Worm (Caenorhabditis elegans): Measurements from ENCODE around the gene metl-6.

metl-6 gene

DNA sequence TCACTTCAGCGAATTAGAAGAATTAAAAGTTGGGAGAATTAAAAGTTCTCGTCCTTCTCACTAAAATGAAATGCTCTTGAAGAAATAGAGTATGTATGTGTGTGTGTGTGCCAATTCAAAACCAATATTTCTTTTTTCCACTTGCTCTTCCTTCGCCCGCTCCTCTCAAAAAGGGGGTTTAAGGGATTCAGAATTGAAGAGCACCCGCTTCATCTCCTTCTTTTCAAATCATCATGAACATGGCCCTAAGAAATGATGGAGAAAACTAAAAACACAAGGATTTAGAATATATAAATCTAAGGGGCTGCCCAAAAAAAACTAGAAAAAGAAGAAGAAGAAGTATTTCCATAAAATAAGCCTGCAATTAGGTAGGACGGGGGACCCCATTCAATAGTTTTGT, 47.6 kb upstream of the metl-6 start:
- TF ChIP-seq alr-1 (tag; optimal IDR thresholded peaks at IDR 0.05), result no peak
- no peak for TF ChIP-seq ceh-16 (tag; optimal IDR thresholded peaks at IDR 0.05)
- TF ChIP-seq blmp-1 (tag; optimal IDR thresholded peaks at IDR 0.05; ENCODE audit: insufficient read depth), result no peak
- TF ChIP-seq unc-55 (GFP tag; optimal IDR thresholded peaks at IDR 0.05), result peak; percentile 42
- TF ChIP-seq ZK546.5 (tag; optimal IDR thresholded peaks at IDR 0.05), result no peak
- TF ChIP-seq unc-39 (tag; optimal IDR thresholded peaks at IDR 0.05), result no peak
- no peak for TF ChIP-seq crh-2 (tag; optimal IDR thresholded peaks at IDR 0.05)
- TF ChIP-seq lin-13 (GFP tag; optimal IDR thresholded peaks at IDR 0.05), result no peak
- TF ChIP-seq zag-1 (tag; optimal IDR thresholded peaks at IDR 0.05), result peak; percentile 16
- TF ChIP-seq lin-39 (tag; optimal IDR thresholded peaks at IDR 0.05), result peak; percentile 7

DNA sequence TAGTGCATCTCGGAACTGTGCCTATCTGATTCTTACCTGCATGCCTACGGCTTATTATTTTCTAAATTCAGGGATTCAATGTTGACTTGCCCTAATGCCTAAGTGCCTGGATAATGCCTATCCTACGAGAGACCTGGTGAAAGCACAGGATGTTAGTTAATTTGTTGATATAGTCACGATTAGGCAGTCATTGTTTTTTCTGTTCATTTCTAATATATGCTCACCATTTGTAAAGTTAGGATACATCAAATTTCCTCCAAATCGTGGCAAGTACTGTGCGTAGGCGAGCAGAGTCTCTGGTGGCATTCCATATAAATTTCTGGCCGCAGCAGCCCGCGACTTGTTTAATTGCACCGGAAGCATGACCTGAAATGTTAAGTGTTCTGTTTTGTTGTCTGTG, 44.6 kb upstream of the metl-6 start:
- no peak for TF ChIP-seq lin-39 (tag; optimal IDR thresholded peaks at IDR 0.05)
- no peak for TF ChIP-seq elt-1 (tag; optimal IDR thresholded peaks at IDR 0.05)
- TF ChIP-seq nhr-237 (tag; optimal IDR thresholded peaks at IDR 0.05), result no peak
- TF ChIP-seq nhr-77 (tag; optimal IDR thresholded peaks at IDR 0.05), result no peak
- no peak for TF ChIP-seq nhr-6 (tag; optimal IDR thresholded peaks at IDR 0.05)
- TF ChIP-seq gmeb-1 (tag; optimal IDR thresholded peaks at IDR 0.05), result no peak
- no peak for TF ChIP-seq mdl-1 (tag; optimal IDR thresholded peaks at IDR 0.05)
- TF ChIP-seq unc-62 (GFP tag; optimal IDR thresholded peaks at IDR 0.05), result no peak
- no peak for TF ChIP-seq nhr-10 (tag; optimal IDR thresholded peaks at IDR 0.05)
- no peak for TF ChIP-seq sma-9 (GFP tag; optimal IDR thresholded peaks at IDR 0.05)
- TF ChIP-seq sma-9 (tag; optimal IDR thresholded peaks at IDR 0.05), result no peak
- TF ChIP-seq mbf-1 (tag; optimal IDR thresholded peaks at IDR 0.05), result no peak
- no peak for TF ChIP-seq ama-1 (optimal IDR thresholded peaks at IDR 0.05)
- TF ChIP-seq nhr-12 (tag; optimal IDR thresholded peaks at IDR 0.05), result no peak
- TF ChIP-seq ceh-16 (tag; optimal IDR thresholded peaks at IDR 0.05), result no peak
- no peak for TF ChIP-seq R02D3.7 (tag; optimal IDR thresholded peaks at IDR 0.05)
- TF ChIP-seq mab-5 (tag; optimal IDR thresholded peaks at IDR 0.05), result no peak
- TF ChIP-seq ztf-11 (tag; optimal IDR thresholded peaks at IDR 0.05), result no peak
- no peak for TF ChIP-seq zag-1 (tag; optimal IDR thresholded peaks at IDR 0.05)
- no peak for TF ChIP-seq fos-1 (tag; optimal IDR thresholded peaks at IDR 0.05)

DNA sequence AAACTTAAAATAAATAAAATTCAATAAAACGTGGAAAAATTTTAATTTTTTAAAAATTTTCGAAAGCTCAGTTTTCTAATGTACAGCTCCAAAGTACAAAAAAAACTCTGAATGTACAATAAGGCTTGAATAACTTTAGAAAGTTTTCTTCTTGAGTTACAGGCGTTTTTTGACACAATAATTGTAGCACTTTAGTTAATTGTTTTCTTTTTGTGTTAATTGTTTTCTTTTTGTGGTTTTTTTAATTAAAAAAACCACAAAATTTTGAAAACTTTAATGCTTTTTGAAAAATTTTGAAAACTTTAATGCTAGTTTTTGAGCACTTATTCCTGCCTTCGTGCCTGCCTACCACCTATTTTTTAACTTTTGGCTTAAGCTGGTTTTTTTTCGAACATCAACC, 42.7 kb upstream of the metl-6 start, which contains the start of gene R10E9.2:
R10E9.2 (minus strand) TSS at position 101 of the 400 bp plus-strand sequence.
- no peak for TF ChIP-seq dmd-4 (tag; optimal IDR thresholded peaks at IDR 0.05)
- TF ChIP-seq unc-39 (tag; optimal IDR thresholded peaks at IDR 0.05), result no peak
- no peak for TF ChIP-seq unc-62 (GFP tag; optimal IDR thresholded peaks at IDR 0.05)
- TF ChIP-seq sma-9 (GFP tag; optimal IDR thresholded peaks at IDR 0.05), result no peak
- TF ChIP-seq sma-9 (tag; optimal IDR thresholded peaks at IDR 0.05), result no peak
- no peak for TF ChIP-seq alr-1 (tag; optimal IDR thresholded peaks at IDR 0.05)
- TF ChIP-seq F13H6.1 (tag; optimal IDR thresholded peaks at IDR 0.05), result no peak
- TF ChIP-seq zag-1 (tag; optimal IDR thresholded peaks at IDR 0.05), result no peak
- TF ChIP-seq ceh-82 (tag; optimal IDR thresholded peaks at IDR 0.05), result no peak
- TF ChIP-seq nhr-21 (tag; optimal IDR thresholded peaks at IDR 0.05), result no peak
- TF ChIP-seq ama-1 (optimal IDR thresholded peaks at IDR 0.05), result no peak
- no peak for TF ChIP-seq mab-5 (tag; optimal IDR thresholded peaks at IDR 0.05)
- no peak for TF ChIP-seq mdl-1 (tag; optimal IDR thresholded peaks at IDR 0.05)

DNA sequence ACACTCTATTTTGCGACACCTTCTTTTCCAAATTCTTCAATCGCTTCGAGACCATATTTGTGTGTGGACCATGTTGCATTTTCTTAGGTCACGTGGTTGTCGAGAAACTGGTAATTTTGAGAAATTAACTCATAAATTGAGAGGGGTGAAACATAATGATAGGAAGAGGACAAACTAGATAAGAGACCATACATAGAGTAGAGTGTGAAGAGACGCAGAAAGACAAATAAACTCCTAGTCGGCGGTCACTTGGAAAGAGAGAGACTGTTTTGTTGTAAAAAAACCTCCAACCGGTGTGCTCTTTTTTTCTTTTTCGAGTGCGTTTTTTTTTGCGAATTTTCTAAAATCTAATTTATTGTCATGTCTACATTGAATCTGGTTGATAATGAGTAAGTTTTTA, 38.5 kb upstream of the metl-6 start, which contains the start of gene R10E9.3:
R10E9.3 (plus strand) TSS at position 235 of the 400 bp plus-strand sequence.
- TF ChIP-seq egl-27 (tag; optimal IDR thresholded peaks at IDR 0.05) (no peak), fos-1 (tag; optimal IDR thresholded peaks at IDR 0.05) (peak; percentile 46)

DNA sequence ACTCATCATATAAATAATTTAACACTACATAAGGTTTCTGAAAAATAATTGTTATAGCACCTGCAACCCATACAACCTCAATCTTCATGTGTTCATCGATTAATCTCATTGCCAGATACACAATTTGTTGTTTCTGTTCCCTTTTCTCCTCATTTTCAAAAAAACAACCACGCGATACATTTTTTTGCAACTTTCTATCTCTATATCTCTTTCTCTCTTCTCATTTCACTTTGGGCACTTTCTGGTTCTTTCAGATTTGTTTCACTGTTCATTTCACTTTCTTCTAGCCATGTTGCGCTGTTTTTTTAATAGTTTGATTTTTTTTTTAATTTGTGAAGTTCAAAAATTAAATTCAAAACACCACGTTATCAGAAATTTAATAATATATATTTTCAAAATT, 37.7 kb upstream of the metl-6 start:
- TF ChIP-seq ztf-1 (GFP tag; conservative IDR thresholded peaks at IDR 0.05) (no peak), blmp-1 (tag; optimal IDR thresholded peaks at IDR 0.05; ENCODE audit: insufficient read depth) (peak; percentile 84)

DNA sequence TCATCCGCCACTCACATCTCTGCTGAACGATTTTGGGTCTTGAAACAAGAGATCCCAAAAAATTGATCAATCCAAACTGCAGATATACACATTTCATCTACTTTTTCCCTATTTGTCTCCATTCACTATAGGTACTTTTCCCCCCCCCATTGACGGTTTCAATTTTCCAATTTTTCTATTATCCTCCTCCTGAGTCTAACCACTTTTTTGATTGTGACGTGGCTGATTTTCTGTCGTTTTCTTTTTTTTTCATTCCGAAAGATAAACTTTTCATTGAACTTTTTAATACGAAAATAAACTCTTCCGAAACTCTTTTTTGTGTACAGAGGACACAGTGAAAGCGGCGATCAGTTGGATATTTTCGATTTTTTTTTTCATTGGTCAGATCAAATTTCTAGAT, 36.3 kb upstream of the metl-6 start:
- no peak for TF ChIP-seq dmd-4 (tag; optimal IDR thresholded peaks at IDR 0.05)
- no peak for TF ChIP-seq sma-3 (GFP tag; optimal IDR thresholded peaks at IDR 0.05)
- no peak for TF ChIP-seq elt-1 (tag; optimal IDR thresholded peaks at IDR 0.05)
- TF ChIP-seq unc-62 (GFP tag; optimal IDR thresholded peaks at IDR 0.05), result no peak
- peak; percentile 22 for TF ChIP-seq ama-1 (optimal IDR thresholded peaks at IDR 0.05)
